Worm (Caenorhabditis elegans) whole organism, early embryonic: ENCODE measurements around the gene zig-4.

ENCODE experiments used
- B0310.2 ChIP-seq: sonication (generic microtip); optimal IDR thresholded peaks from 2 replicates; lab custom pipeline; 2016; ENCODE audit warnings: mild to moderate bottlenecking, missing genetic modification characterization, missing compliant biosample characterization
- F13C5.2 ChIP-seq: sonication (generic microtip); optimal IDR thresholded peaks from 2 replicates; lab custom pipeline; 2017; ENCODE audit warnings: mild to moderate bottlenecking, missing genetic modification characterization, inconsistent platforms, missing compliant biosample characterization
- aly-1 ChIP-seq: sonication (generic microtip); optimal IDR thresholded peaks from 2 replicates; lab custom pipeline; 2016; ENCODE audit warnings: missing genetic modification characterization, missing compliant biosample characterization
- ama-1 ChIP-seq: fragments of 150-350 bp; optimal IDR thresholded peaks from 2 replicates; lab custom pipeline; 2014
- ceh-13 ChIP-seq: fragments of 200-800 bp; sonication (Bioruptor generic); optimal IDR thresholded peaks from 2 replicates; lab custom pipeline; 2018; ENCODE audit warnings: mild to moderate bottlenecking, missing genetic modification characterization, missing compliant biosample characterization
- ceh-36 ChIP-seq: sonication (generic microtip); optimal IDR thresholded peaks from 2 replicates; lab custom pipeline; 2016; ENCODE audit warnings: missing genetic modification characterization, inconsistent platforms, missing compliant biosample characterization
- ets-7 ChIP-seq: sonication (generic microtip); optimal IDR thresholded peaks from 2 replicates; lab custom pipeline; 2016; ENCODE audit warnings: missing genotype, missing genetic modification characterization, missing compliant biosample characterization
- flt-1 ChIP-seq: fragments of 200-800 bp; sonication (Bioruptor generic); IDR thresholded peaks from 2 replicates; pipeline ENCODE4 v1.3.6; 2022; ENCODE audit warnings: missing genetic modification characterization, missing compliant biosample characterization
- hmg-4 ChIP-seq: fragments of 200-800 bp; sonication (Bioruptor generic); optimal IDR thresholded peaks from 2 replicates; lab custom pipeline; 2018; ENCODE audit warnings: mild to moderate bottlenecking, missing genetic modification characterization, missing compliant biosample characterization
- hnd-1 ChIP-seq: sonication (generic microtip); optimal IDR thresholded peaks from 2 replicates; lab custom pipeline; 2016; ENCODE audit warnings: missing genetic modification characterization, missing compliant biosample characterization
- scrt-1 ChIP-seq: fragments of 200-800 bp; sonication (Bioruptor generic); IDR thresholded peaks from 2 replicates; pipeline ENCODE4 v1.3.6; 2022; ENCODE audit warnings: missing genetic modification characterization, missing compliant biosample characterization
- sea-1 ChIP-seq: fragments of 200-800 bp; sonication (Bioruptor generic); conservative IDR thresholded peaks from 2 replicates; pipeline ENCODE4 v1.3.6; 2022; ENCODE audit warnings: missing genetic modification characterization, missing compliant biosample characterization
- tbx-11 ChIP-seq: fragments of 200-800 bp; sonication (Bioruptor generic); IDR thresholded peaks from 2 replicates; pipeline ENCODE4 v1.3.6; 2022; ENCODE audit warnings: missing genetic modification characterization, missing compliant biosample characterization
- tbx-37 ChIP-seq: fragments of 200-800 bp; sonication (Bioruptor generic); conservative IDR thresholded peaks from 2 replicates; pipeline ENCODE4 v1.3.6; 2022; ENCODE audit warnings: missing genetic modification reagents, missing genetic modification characterization, missing compliant biosample characterization

DNA sequence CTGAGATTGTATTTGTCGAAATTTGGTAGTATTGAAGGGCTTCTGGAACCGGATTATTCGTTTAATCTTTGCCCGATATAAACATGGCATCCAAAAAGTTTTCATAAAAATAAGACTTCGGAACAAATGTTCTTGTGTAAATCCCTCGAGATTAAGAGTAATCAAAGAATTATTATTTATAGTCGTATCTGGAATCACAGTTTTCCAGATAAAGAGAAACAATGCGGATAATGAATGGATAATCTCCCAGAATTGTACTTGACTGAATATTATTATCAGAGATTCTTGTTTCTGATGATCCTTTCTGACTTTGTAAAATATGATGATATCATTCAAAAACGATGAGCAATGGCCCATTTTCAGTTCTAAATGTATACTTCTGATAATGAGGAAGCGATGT lies 4.1 kb upstream of the zig-4 start:
- TF ChIP-seq F13C5.2 (tag; lab: Kevin White, UChicago), result no peak
- no peak for TF ChIP-seq ets-7 (tag; lab: Kevin White, UChicago)
- TF ChIP-seq tbx-11 (GFP tag; lab: Robert Waterston, UW), result no peak
- no peak for TF ChIP-seq ama-1 (lab: Kevin White, UChicago)
- no peak for TF ChIP-seq flt-1 (GFP tag; lab: Robert Waterston, UW)
- TF ChIP-seq sea-1 (GFP tag; lab: Robert Waterston, UW), result no peak
- no peak for TF ChIP-seq B0310.2
- no peak for TF ChIP-seq hmg-4
- no peak for TF ChIP-seq tbx-37
- no peak for TF ChIP-seq scrt-1 (GFP tag; lab: Robert Waterston, UW)
- TF ChIP-seq ceh-13, result no peak
- TF ChIP-seq aly-1 (tag; lab: Kevin White, UChicago), result no peak
- TF ChIP-seq hnd-1 (tag; lab: Kevin White, UChicago), result no peak
- TF ChIP-seq ceh-36, result no peak
